Worm (Caenorhabditis elegans): ENCODE results near the gene T19D7.7.

Gene T19D7.7

DNA sequence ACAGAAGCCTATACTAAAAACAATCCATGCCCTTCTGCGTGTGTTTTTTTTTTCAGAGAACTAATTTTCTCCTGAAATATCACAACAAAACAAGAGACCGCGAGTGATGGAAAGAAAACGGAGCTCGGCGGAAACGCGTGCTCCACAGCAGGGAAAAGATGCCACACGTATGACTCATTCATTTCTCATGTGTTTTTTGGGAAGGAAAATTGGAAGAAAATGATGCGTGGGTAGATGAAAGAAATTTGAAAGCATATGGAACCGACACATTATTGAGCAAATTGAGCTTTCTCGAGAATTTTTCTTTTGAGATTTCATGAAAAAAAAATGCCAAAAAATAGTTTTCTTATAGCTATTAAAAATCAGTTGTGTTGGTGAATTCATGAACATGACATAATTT is 45.5 kb upstream of the T19D7.7 start (continued):
- TF ChIP-seq daf-16 (GFP tag; optimal IDR thresholded peaks at IDR 0.05) (no peak), daf-16 (tag; optimal IDR thresholded peaks at IDR 0.05) (no peak), rbr-2 (tag; optimal IDR thresholded peaks at IDR 0.05) (no peak), dmd-9 (GFP tag; IDR thresholded peaks at IDR 0.05) (no peak), nhr-237 (tag; optimal IDR thresholded peaks at IDR 0.05) (no peak), nhr-42 (GFP tag; IDR thresholded peaks at IDR 0.05) (no peak), madf-5 (GFP tag; IDR thresholded peaks at IDR 0.05) (no peak)

DNA sequence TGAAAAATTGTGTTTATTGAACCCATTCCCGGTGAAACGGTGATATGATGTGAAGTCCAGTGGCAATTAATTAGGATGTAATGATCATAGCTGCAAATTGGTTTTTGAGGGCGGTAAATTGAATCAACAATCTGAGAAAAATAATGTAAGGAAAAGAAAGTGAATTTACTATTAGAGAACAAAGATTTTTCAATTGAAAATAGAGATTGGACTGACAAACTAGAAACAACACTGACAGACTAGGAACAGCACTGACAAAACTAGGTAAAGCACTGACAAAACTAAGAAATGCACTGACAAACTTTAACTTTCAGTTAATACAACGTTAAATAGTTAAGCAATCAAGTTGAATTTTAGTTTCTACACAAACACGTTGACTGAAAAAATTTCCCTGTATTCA is 45.0 kb upstream of the T19D7.7 start, which contains the start of gene sli-1:
Gene sli-1, minus strand, starts transcription at position 101 of the 400 bp plus-strand sequence.
- TF ChIP-seq zip-2 (tag; optimal IDR thresholded peaks at IDR 0.05) (no peak), cey-2 (tag; optimal IDR thresholded peaks at IDR 0.05; ENCODE audit: borderline replicate concordance, insufficient read depth) (no peak), lin-1 (GFP tag; IDR thresholded peaks at IDR 0.05) (no peak), zip-11 (GFP tag; IDR thresholded peaks at IDR 0.05) (no peak), mxl-2 (GFP tag; conservative IDR thresholded peaks at IDR 0.05) (no peak), snpc-4 (tag; optimal IDR thresholded peaks at IDR 0.05) (no peak), lim-7 (GFP tag; IDR thresholded peaks at IDR 0.05) (no peak), F49E8.2 (tag; optimal IDR thresholded peaks at IDR 0.05; ENCODE audit: borderline replicate concordance) (no peak), lin-29 (GFP tag; IDR thresholded peaks at IDR 0.05) (no peak), aly-2 (tag; optimal IDR thresholded peaks at IDR 0.05) (no peak), spr-3 (GFP tag; optimal IDR thresholded peaks at IDR 0.05) (no peak), daf-16 (GFP tag; optimal IDR thresholded peaks at IDR 0.05) (no peak), daf-16 (tag; optimal IDR thresholded peaks at IDR 0.05) (no peak), nhr-76 (tag; optimal IDR thresholded peaks at IDR 0.05) (no peak), dve-1 (tag; optimal IDR thresholded peaks at IDR 0.05; ENCODE audit: insufficient read depth) (no peak), tag-97 (GFP tag; IDR thresholded peaks at IDR 0.05) (no peak), nhr-6 (tag; optimal IDR thresholded peaks at IDR 0.05) (no peak), arid-1 (GFP tag; conservative IDR thresholded peaks at IDR 0.05) (no peak), nhr-11 (tag; optimal IDR thresholded peaks at IDR 0.05) (no peak), mep-1 (tag; optimal IDR thresholded peaks at IDR 0.05) (no peak), mxl-3 (GFP tag; optimal IDR thresholded peaks at IDR 0.05) (no peak)

- TF ChIP-seq unc-62 (GFP tag; optimal IDR thresholded peaks at IDR 0.05 in 1 of 2) (no peak), unc-62 (tag; optimal IDR thresholded peaks at IDR 0.05) (no peak), R02D3.7 (tag; optimal IDR thresholded peaks at IDR 0.05) (no peak), F49E8.2 (tag; optimal IDR thresholded peaks at IDR 0.05; ENCODE audit: borderline replicate concordance) (no peak)
Measured at ce11 chrX:714398-714797, 33.6 kb upstream of the T19D7.7 start, which contains the start of gene irk-2. TSS of gene irk-2 (minus strand) at chrX:714498.

DNA sequence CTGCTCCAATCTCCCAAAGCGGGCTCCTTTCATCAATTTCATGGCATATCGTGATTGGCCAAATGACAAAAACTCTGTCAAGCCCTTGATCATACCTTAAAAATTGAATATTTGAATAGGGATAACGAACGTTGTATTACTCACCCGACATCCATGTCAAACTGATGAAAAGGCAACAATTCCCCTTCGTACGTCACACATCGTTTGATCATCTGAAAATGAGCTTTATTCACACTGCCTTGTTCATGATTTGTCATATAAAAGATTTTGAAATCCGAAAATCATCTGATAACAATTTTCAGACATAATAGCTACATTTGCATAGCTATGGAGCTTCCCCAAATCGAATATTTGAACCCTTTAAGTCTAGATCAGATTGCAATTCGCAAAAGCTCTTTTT is 25.7 kb upstream of the T19D7.7 start, which contains the start of gene M02A10.1:
Gene M02A10.1, plus strand, starts transcription at position 301 of the 400 bp plus-strand sequence.
- no peak for TF ChIP-seq nhr-25 (tag; optimal IDR thresholded peaks at IDR 0.05; ENCODE audit: borderline replicate concordance, insufficient read depth)
- no peak for TF ChIP-seq ceh-44 (GFP tag; IDR thresholded peaks at IDR 0.05)
- no peak for TF ChIP-seq arid-1 (GFP tag; conservative IDR thresholded peaks at IDR 0.05)
- TF ChIP-seq zip-11 (GFP tag; IDR thresholded peaks at IDR 0.05), result no peak
- no peak for TF ChIP-seq lim-7 (GFP tag; IDR thresholded peaks at IDR 0.05)
- TF ChIP-seq snpc-4 (tag; optimal IDR thresholded peaks at IDR 0.05), result no peak

DNA sequence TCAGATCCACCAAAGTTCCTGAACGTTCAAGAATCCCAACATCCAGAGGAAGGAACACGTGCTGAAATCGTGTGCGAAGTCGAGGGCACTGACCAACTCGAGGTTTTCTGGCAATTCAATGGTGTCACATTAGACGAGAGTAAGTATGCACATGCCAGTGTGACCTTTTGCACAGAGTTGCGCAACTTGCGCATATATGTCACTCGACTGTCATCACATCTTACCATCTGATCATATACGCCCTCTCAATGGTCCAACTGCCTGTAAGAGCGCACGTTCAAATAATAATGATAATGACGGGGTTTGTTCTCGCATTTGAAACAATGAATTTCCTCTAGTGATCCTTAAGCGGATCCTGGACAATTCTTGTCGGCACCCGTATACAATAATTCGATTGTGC is 15.4 kb upstream of the T19D7.7 start:
- TF ChIP-seq dpl-1 (GFP tag; optimal IDR thresholded peaks at IDR 0.05), result no peak
- TF ChIP-seq fkh-10 (GFP tag; optimal IDR thresholded peaks at IDR 0.05), result no peak
- peak; percentile 19 for TF ChIP-seq aha-1 (tag)
- no peak for TF ChIP-seq rbr-2 (tag; optimal IDR thresholded peaks at IDR 0.05)
